Fruit fly (Drosophila melanogaster) whole organism, embryonic: ENCODE measurements around the gene CG14207.

ENCODE experiments used
- Atf-2 ChIP-seq: fragments of 200-800 bp; sonication (Bioruptor generic); optimal IDR thresholded peaks from 2 replicates; lab custom pipeline; 2016; ENCODE audit warnings: missing biosample characterization, missing genetic modification characterization
- B-H2 ChIP-seq: fragments of 200-800 bp; sonication (Bioruptor generic); optimal IDR thresholded peaks from 2 replicates; lab custom pipeline; 2018; ENCODE audit warnings: missing biosample characterization, mild to moderate bottlenecking, missing genetic modification characterization
- BtbVII ChIP-seq: fragments of 200-800 bp; sonication (Bioruptor generic); optimal IDR thresholded peaks from 3 replicates; lab custom pipeline; 2017; ENCODE audit warnings: missing biosample characterization, mild to moderate bottlenecking, missing genetic modification characterization
- CG10267 ChIP-seq: fragments of 200-800 bp; sonication (Bioruptor generic); optimal IDR thresholded peaks from 2 replicates; lab custom pipeline; 2018; ENCODE audit warnings: missing biosample characterization, mild to moderate bottlenecking, missing genetic modification characterization, moderate library complexity
- CG10462 ChIP-seq: fragments of 200-800 bp; sonication (Bioruptor generic); optimal IDR thresholded peaks from 2 replicates; lab custom pipeline; 2016; ENCODE audit warnings: missing biosample characterization, missing genetic modification characterization
- CG13287 ChIP-seq: fragments of 200-800 bp; sonication (Bioruptor generic); IDR thresholded peaks from 2 replicates; pipeline ENCODE4 v1.3.6; 2022; ENCODE audit warnings: missing biosample characterization, missing genetic modification characterization; ENCODE audit not compliant: partially characterized antibody
- CG13894 ChIP-seq: fragments of 200-800 bp; sonication (Bioruptor generic); optimal IDR thresholded peaks from 3 replicates; lab custom pipeline; 2018; ENCODE audit warnings: missing biosample characterization, mild to moderate bottlenecking, missing genetic modification characterization, moderate library complexity
- CG16863 ChIP-seq: fragments of 200-800 bp; sonication (Bioruptor generic); optimal IDR thresholded peaks from 3 replicates; lab custom pipeline; 2016; ENCODE audit warnings: missing biosample characterization, missing genetic modification characterization
- CG17359 ChIP-seq: fragments of 200-800 bp; sonication (Bioruptor generic); optimal IDR thresholded peaks from 3 replicates; lab custom pipeline; 2018; ENCODE audit warnings: missing biosample characterization, mild to moderate bottlenecking, missing genetic modification characterization, moderate library complexity
- CG2202 ChIP-seq: fragments of 200-800 bp; sonication (Bioruptor generic); optimal IDR thresholded peaks from 2 replicates; lab custom pipeline; 2018; ENCODE audit warnings: missing biosample characterization, mild to moderate bottlenecking, missing genetic modification characterization
- CG30403 ChIP-seq: fragments of 200-800 bp; sonication (Bioruptor generic); optimal IDR thresholded peaks from 3 replicates; lab custom pipeline; 2016; ENCODE audit warnings: missing biosample characterization, missing genetic modification characterization
- CG31365 ChIP-seq: fragments of 200-800 bp; sonication (Bioruptor generic); optimal IDR thresholded peaks from 2 replicates; lab custom pipeline; 2018; ENCODE audit warnings: missing biosample characterization, mild to moderate bottlenecking, missing genetic modification characterization
- CG32772 ChIP-seq: fragments of 200-800 bp; sonication (Bioruptor generic); IDR thresholded peaks from 2 replicates; pipeline ENCODE4 v1.3.6; 2022; ENCODE audit warnings: missing biosample characterization, missing genetic modification characterization
- CG4617 ChIP-seq: fragments of 200-800 bp; sonication (Bioruptor generic); optimal IDR thresholded peaks from 3 replicates; lab custom pipeline; 2016; ENCODE audit warnings: missing biosample characterization, missing genetic modification characterization, borderline replicate concordance
- CG4730 ChIP-seq: fragments of 200-800 bp; sonication (Bioruptor generic); IDR thresholded peaks from 2 replicates; pipeline ENCODE4 v1.3.6; 2022; ENCODE audit warnings: missing biosample characterization, missing genetic modification characterization
- CG6765 ChIP-seq: fragments of 200-800 bp; sonication (Bioruptor generic); optimal IDR thresholded peaks from 3 replicates; lab custom pipeline; 2017; ENCODE audit warnings: missing biosample characterization, mild to moderate bottlenecking, missing genetic modification characterization
- CG6854 ChIP-seq: fragments of 200-800 bp; sonication (Bioruptor generic); optimal IDR thresholded peaks from 3 replicates; lab custom pipeline; 2017; ENCODE audit warnings: missing biosample characterization, mild to moderate bottlenecking, missing genetic modification characterization
- CG7987 ChIP-seq: fragments of 200-800 bp; sonication (Bioruptor generic); optimal IDR thresholded peaks from 2 replicates; lab custom pipeline; 2018; ENCODE audit warnings: missing biosample characterization, mild to moderate bottlenecking, missing genetic modification characterization, moderate library complexity
- CHES-1-like ChIP-seq: fragments of 200-800 bp; sonication (Bioruptor generic); optimal IDR thresholded peaks from 2 replicates; lab custom pipeline; 2016; ENCODE audit warnings: missing biosample characterization, missing genetic modification characterization
- CTCF ChIP-seq: fragments of 200-800 bp; sonication (Bioruptor generic); optimal IDR thresholded peaks from 2 replicates; lab custom pipeline; 2017; ENCODE audit warnings: missing biosample characterization, mild to moderate bottlenecking, missing genetic modification characterization, moderate library complexity
- Dp ChIP-seq: fragments of 200-800 bp; sonication (Bioruptor generic); optimal IDR thresholded peaks from 2 replicates; lab custom pipeline; 2018; ENCODE audit warnings: missing biosample characterization, mild to moderate bottlenecking, missing genetic modification characterization, moderate library complexity
- Hr3 ChIP-seq: fragments of 200-800 bp; sonication (Bioruptor generic); optimal IDR thresholded peaks from 3 replicates; lab custom pipeline; 2016; ENCODE audit warnings: missing biosample characterization, missing genetic modification characterization
- Hr51 ChIP-seq, 2 experiments: fragments of 200-800 bp; sonication (Bioruptor generic); optimal IDR thresholded peaks; 2 replicates in 1 of 2; 3 replicates in 1 of 2; lab custom pipeline; 2016 to 2018; ENCODE audit warnings: missing biosample characterization in 2 of 2, missing genetic modification characterization in 2 of 2, mild to moderate bottlenecking in 1 of 2, moderate library complexity in 1 of 2
- Hsf ChIP-seq: fragments of 200-800 bp; sonication (Bioruptor generic); optimal IDR thresholded peaks from 3 replicates; lab custom pipeline; 2016; ENCODE audit warnings: missing biosample characterization, missing genetic modification characterization
- Jarid2 ChIP-seq: fragments of 200-800 bp; sonication (Bioruptor generic); optimal IDR thresholded peaks from 3 replicates; lab custom pipeline; 2017; ENCODE audit warnings: mild to moderate bottlenecking, missing biosample characterization, missing genetic modification reagents, missing genetic modification characterization
- Kr ChIP-seq: fragments of 200-800 bp; sonication (Bioruptor generic); optimal IDR thresholded peaks from 2 replicates; lab custom pipeline; 2017; ENCODE audit warnings: missing biosample characterization, mild to moderate bottlenecking, missing genetic modification characterization
- Lim3 ChIP-seq: fragments of 200-800 bp; sonication (Bioruptor generic); IDR thresholded peaks from 2 replicates; pipeline ENCODE4 v1.3.6; 2022; ENCODE audit warnings: missing biosample characterization, missing genetic modification characterization
- Mrtf ChIP-seq: fragments of 200-800 bp; sonication (Bioruptor generic); IDR thresholded peaks from 3 replicates; pipeline ENCODE4 v1.3.6; 2022; ENCODE audit warnings: missing biosample characterization, missing genetic modification characterization
- NFAT ChIP-seq: fragments of 200-800 bp; sonication (Bioruptor generic); IDR thresholded peaks from 2 replicates; pipeline ENCODE4 v1.3.6; 2022; ENCODE audit warnings: missing biosample characterization, missing genetic modification characterization
- Ssrp ChIP-seq: fragments of 200-800 bp; sonication (Bioruptor generic); optimal IDR thresholded peaks from 2 replicates; lab custom pipeline; 2018; ENCODE audit warnings: missing biosample characterization, mild to moderate bottlenecking, missing genetic modification characterization, moderate library complexity
- abd-A ChIP-seq: fragments of 200-800 bp; sonication (Bioruptor generic); optimal IDR thresholded peaks from 3 replicates; lab custom pipeline; 2019; ENCODE audit warnings: missing biosample characterization, mild to moderate bottlenecking, missing genetic modification characterization, moderate library complexity
- ase ChIP-seq: fragments of 200-800 bp; sonication (Bioruptor generic); IDR thresholded peaks from 3 replicates; pipeline ENCODE4 v1.3.6; 2022; ENCODE audit warnings: missing biosample characterization, missing genetic modification characterization
- bigmax ChIP-seq: fragments of 200-800 bp; sonication (Bioruptor generic); optimal IDR thresholded peaks from 2 replicates; lab custom pipeline; 2018; ENCODE audit warnings: missing biosample characterization, mild to moderate bottlenecking, missing genetic modification characterization
- cato ChIP-seq: fragments of 200-800 bp; sonication (Bioruptor generic); optimal IDR thresholded peaks from 2 replicates; lab custom pipeline; 2016; ENCODE audit warnings: missing biosample characterization, missing genetic modification characterization, borderline replicate concordance
- caup ChIP-seq: fragments of 200-800 bp; sonication (Bioruptor generic); optimal IDR thresholded peaks from 3 replicates; lab custom pipeline; 2017; ENCODE audit warnings: missing biosample characterization, mild to moderate bottlenecking, missing genetic modification characterization, moderate library complexity; ENCODE audit not compliant: severe bottlenecking
- chif ChIP-seq, 2 experiments: fragments of 200-800 bp; sonication (Bioruptor generic); optimal IDR thresholded peaks; 3 replicates each; lab custom pipeline; 2016; ENCODE audit warnings: missing biosample characterization in 2 of 2, missing genetic modification characterization in 2 of 2
- da ChIP-seq: fragments of 200-800 bp; sonication (Bioruptor generic); optimal IDR thresholded peaks from 2 replicates; lab custom pipeline; 2016; ENCODE audit warnings: missing biosample characterization, missing genetic modification characterization
- fd3F ChIP-seq: fragments of 200-800 bp; sonication (Bioruptor generic); optimal IDR thresholded peaks from 2 replicates; lab custom pipeline; 2018; ENCODE audit warnings: missing biosample characterization, mild to moderate bottlenecking, missing genetic modification characterization, moderate library complexity
- jing ChIP-seq: fragments of 200-800 bp; sonication (Bioruptor generic); optimal IDR thresholded peaks from 2 replicates; lab custom pipeline; 2018; ENCODE audit warnings: missing biosample characterization, mild to moderate bottlenecking, missing genetic modification characterization
- klu ChIP-seq: fragments of 200-800 bp; sonication (Bioruptor generic); IDR thresholded peaks from 2 replicates; pipeline ENCODE4 v1.3.6; 2022; ENCODE audit warnings: missing biosample characterization, missing genetic modification characterization
- lov ChIP-seq, 2 experiments: fragments of 200-800 bp in 1 of 2; fragments of >200 bp in 1 of 2; sonication (Bioruptor generic) in 1 of 2; IDR thresholded peaks in 1 of 2; optimal IDR thresholded peaks in 1 of 2; 2 replicates in 1 of 2; 3 replicates in 1 of 2; pipeline versions ENCODE4 v1.3.6 to Lab custom; 2017 to 2022; ENCODE audit warnings: missing biosample characterization in 1 of 2, missing genetic modification characterization in 1 of 2
- mirr ChIP-seq: fragments of 200-800 bp; sonication (Bioruptor generic); optimal IDR thresholded peaks from 3 replicates; lab custom pipeline; 2018; ENCODE audit warnings: missing biosample characterization, mild to moderate bottlenecking, missing genetic modification characterization
- nerfin-1 ChIP-seq: fragments of 200-800 bp; sonication (Bioruptor generic); optimal IDR thresholded peaks from 3 replicates; lab custom pipeline; 2019; ENCODE audit warnings: missing biosample characterization, mild to moderate bottlenecking, missing genetic modification characterization, moderate library complexity
- pan ChIP-seq, 4 experiments: fragments of >200 bp in 3 of 4; fragments of 200-800 bp in 1 of 4; sonication (Bioruptor generic) in 1 of 4; optimal IDR thresholded peaks in 3 of 4; IDR thresholded peaks in 1 of 4; 2 replicates each; pipeline versions ENCODE4 v1.3.6 to Lab custom; 2017 to 2022; ENCODE audit warnings: missing biosample characterization in 2 of 4, missing genetic modification characterization in 2 of 4, mixed read lengths in 1 of 4
- pfk ChIP-seq: fragments of 200-800 bp; sonication (Bioruptor generic); optimal IDR thresholded peaks from 2 replicates; lab custom pipeline; 2018; ENCODE audit warnings: missing biosample characterization, mild to moderate bottlenecking, missing genetic modification characterization, moderate library complexity
- pnt ChIP-seq: fragments of 200-800 bp; sonication (Bioruptor generic); optimal IDR thresholded peaks from 3 replicates; lab custom pipeline; 2016; ENCODE audit warnings: missing biosample characterization, missing genetic modification characterization
- psq ChIP-seq: fragments of 200-800 bp; sonication (Bioruptor generic); optimal IDR thresholded peaks from 2 replicates; lab custom pipeline; 2017; ENCODE audit warnings: missing biosample characterization, missing genetic modification characterization
- sens ChIP-seq: fragments of 200-800 bp; sonication (Bioruptor generic); peaks from one replicate; lab custom pipeline; 2016; ENCODE audit warnings: missing biosample characterization, missing genetic modification characterization
- toy ChIP-seq: fragments of 200-800 bp; sonication (Bioruptor generic); IDR thresholded peaks from 2 replicates; pipeline ENCODE4 v1.3.6; 2022; ENCODE audit warnings: missing biosample characterization, missing genetic modification characterization

Gene CG14207

dm6 chrX:19651757-19652419 lies 46.9 kb downstream of the CG14207 start, which contains the start of the genes Ranbp21 and Elys (continued):
- peak; percentile 36 for TF ChIP-seq Ssrp (tag; lab: Kevin White, UChicago)
- peak; percentile 52 for TF ChIP-seq chif (GFP tag; optimal IDR thresholded peaks at IDR 0.05; lab: Kevin White, UChicago)
- no peak for TF ChIP-seq CTCF (GFP tag; lab: Kevin White, UChicago)
- TF ChIP-seq Lim3 (GFP tag; lab: Robert Waterston, UW), result no peak
- no peak for TF ChIP-seq pfk (GFP tag; lab: Kevin White, UChicago)
- TF ChIP-seq caup, result no peak
- TF ChIP-seq CHES-1-like (GFP tag; lab: Kevin White, UChicago), result peak; percentile 82
- TF ChIP-seq Hr51 (GFP tag; optimal IDR thresholded peaks at IDR 0.05; lab: Kevin White, UChicago), result no peak
- no peak for TF ChIP-seq jing (GFP tag; lab: Kevin White, UChicago)
- no peak for TF ChIP-seq nerfin-1 (tag; lab: Kevin White, UChicago)
- 0 out of 2 replicates have a peak, but pooled peaks have one; percentile 15 for TF ChIP-seq NFAT
- TF ChIP-seq sens (GFP tag; lab: Kevin White, UChicago), result peak; percentile 94
- peak; percentile 44 for TF ChIP-seq Dp (GFP tag; lab: Kevin White, UChicago)
- TF ChIP-seq psq, result no peak
- peak; percentile 46 for TF ChIP-seq Hr3 (GFP tag; lab: Kevin White, UChicago)
- no peak for TF ChIP-seq CG6765 (GFP tag; lab: Kevin White, UChicago)
- TF ChIP-seq Kr (GFP tag; lab: Kevin White, UChicago), result no peak
- no peak for TF ChIP-seq CG31365 (tag; lab: Kevin White, UChicago)
- TF ChIP-seq CG17359 (tag; lab: Kevin White, UChicago), result no peak
- peak; percentile 55 for TF ChIP-seq CG13287 (GFP tag; lab: Robert Waterston, UW)
- peak; percentile 77 for TF ChIP-seq CG10462
- no peak for TF ChIP-seq CG13894 (tag; lab: Kevin White, UChicago)
- no peak for TF ChIP-seq CG7987 (GFP tag; lab: Kevin White, UChicago)
- no peak for TF ChIP-seq B-H2 (GFP tag; lab: Kevin White, UChicago)
- TF ChIP-seq toy (GFP tag; lab: Robert Waterston, UW), result no peak
- peak; percentile 69 for TF ChIP-seq Hsf
- peak; percentile 20 for TF ChIP-seq CG4617 (GFP tag; lab: Kevin White, UChicago)
- TF ChIP-seq bigmax (GFP tag; lab: Kevin White, UChicago), result no peak
- no peak for TF ChIP-seq BtbVII (GFP tag; lab: Kevin White, UChicago)
- no peak for TF ChIP-seq mirr (GFP tag; lab: Kevin White, UChicago)
- TF ChIP-seq CG2202 (tag; lab: Kevin White, UChicago), result no peak
- peak; percentile 50; the same call in 1 of the 3 replicates for TF ChIP-seq ase (GFP tag; lab: Robert Waterston, UW)
- no peak for TF ChIP-seq cato (GFP tag; lab: Kevin White, UChicago)
- TF ChIP-seq klu, result peak; percentile 58
- TF ChIP-seq CG30403, result peak; percentile 71
- TF ChIP-seq fd3F (GFP tag; lab: Kevin White, UChicago), result peak; percentile 3
- no peak for TF ChIP-seq CG6854 (GFP tag; lab: Kevin White, UChicago)
- TF ChIP-seq da, result peak; percentile 24
- TF ChIP-seq CG4730 (GFP tag; lab: Robert Waterston, UW), result peak; percentile 34; the same call in 1 of the 2 replicates
- TF ChIP-seq CG10267 (tag; lab: Kevin White, UChicago), result peak; percentile 93
- no peak for TF ChIP-seq abd-A (tag; lab: Kevin White, UChicago)
- TF ChIP-seq pan (optimal IDR thresholded peaks at IDR 0.05; lab: Kevin White, UChicago), result no peak
- TF ChIP-seq pan (GFP tag; optimal IDR thresholded peaks at IDR 0.05 in 1 of 2, IDR thresholded peaks at IDR 0.05 in 1 of 2), result peak in 1 of 2 experiments; percentile 68
- no peak for TF ChIP-seq Atf-2 (GFP tag; lab: Kevin White, UChicago)
- TF ChIP-seq Jarid2 (GFP tag; lab: Kevin White, UChicago), result no peak
- TF ChIP-seq pnt, result peak; percentile 62
- peak; percentile 56 for TF ChIP-seq CG16863 (GFP tag; lab: Kevin White, UChicago)
- no peak for TF ChIP-seq Mrtf (GFP tag; lab: Robert Waterston, UW)
- peak; percentile 68 for TF ChIP-seq CG32772 (GFP tag; lab: Robert Waterston, UW)
- TF ChIP-seq lov (optimal IDR thresholded peaks at IDR 0.05; lab: Kevin White, UChicago), result no peak
- TF ChIP-seq lov (GFP tag; IDR thresholded peaks at IDR 0.05; lab: Robert Waterston, UW), result no peak
